Fruit fly (Drosophila melanogaster): ENCODE data around the gene Cyp4ac1.

DNA sequence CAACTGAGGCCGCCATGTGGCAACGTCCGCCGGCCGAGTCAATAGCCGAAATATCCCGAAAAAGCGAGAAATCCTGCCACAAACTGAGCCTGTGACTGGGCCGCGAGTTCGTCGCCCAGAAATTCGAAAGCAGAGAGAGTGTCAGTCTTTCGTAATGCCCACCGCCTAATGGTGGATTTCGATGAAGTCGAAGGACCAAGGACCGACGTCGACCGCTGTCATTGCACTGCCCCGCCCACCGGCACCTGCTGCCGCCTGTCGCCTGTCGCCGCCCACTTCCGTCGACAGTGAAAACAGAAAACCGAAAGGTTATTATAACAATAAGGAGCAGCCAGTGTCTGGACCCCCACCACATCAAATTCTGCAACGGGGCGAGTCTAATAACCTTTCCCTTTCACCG lies 22.8 kb downstream of the Cyp4ac1 start:
- TF ChIP-seq CTCF (optimal IDR thresholded peaks at IDR 0.05): no peak
- no peak for TF ChIP-seq CG8478 (optimal IDR thresholded peaks at IDR 0.05)
